Fruit fly (Drosophila melanogaster) whole organism, pupa: ENCODE results near the gene Ptp61F.

Experiments
- CG10348 ChIP-seq: fragments of 200-800 bp; sonication (Bioruptor generic); IDR thresholded peaks from 2 replicates; pipeline ENCODE4 v1.3.6; 2022; ENCODE audit warnings: missing biosample characterization, missing genetic modification characterization
- CG12605 ChIP-seq: fragments of 200-800 bp; sonication (Bioruptor generic); IDR thresholded peaks from 2 replicates; pipeline ENCODE4 v1.3.6; 2022; ENCODE audit warnings: missing biosample characterization, missing genetic modification characterization
- CG13204 ChIP-seq: fragments of 200-800 bp; sonication (Bioruptor generic); optimal IDR thresholded peaks from 2 replicates; lab custom pipeline; 2018; ENCODE audit warnings: missing biosample characterization, mild to moderate bottlenecking, missing genetic modification characterization, moderate library complexity
- CG14655 ChIP-seq: fragments of 200-800 bp; sonication (Bioruptor generic); optimal IDR thresholded peaks from 3 replicates; lab custom pipeline; 2017; ENCODE audit warnings: mild to moderate bottlenecking, missing biosample characterization, missing genetic modification reagents, missing genetic modification characterization
- CG15710 ChIP-seq: fragments of 200-800 bp; sonication (Bioruptor generic); optimal IDR thresholded peaks from 2 replicates; lab custom pipeline; 2018; ENCODE audit warnings: missing biosample characterization, mild to moderate bottlenecking, missing genetic modification characterization, moderate library complexity
- CG17806 ChIP-seq: fragments of 200-800 bp; sonication (Bioruptor generic); optimal IDR thresholded peaks from 2 replicates; lab custom pipeline; 2018; ENCODE audit warnings: missing biosample characterization, mild to moderate bottlenecking, missing genetic modification characterization, moderate library complexity
- CG32121 ChIP-seq: fragments of 200-800 bp; sonication (Bioruptor generic); IDR thresholded peaks from 2 replicates; pipeline ENCODE4 v1.3.6; 2022; ENCODE audit warnings: missing biosample characterization, missing genetic modification characterization
- CG34367 ChIP-seq: fragments of 200-800 bp; sonication (Bioruptor generic); optimal IDR thresholded peaks from 2 replicates; lab custom pipeline; 2018; ENCODE audit warnings: missing biosample characterization, mild to moderate bottlenecking, missing genetic modification characterization
- CG4496 ChIP-seq: fragments of 200-800 bp; sonication (Bioruptor generic); IDR thresholded peaks from 3 replicates; pipeline ENCODE4 v1.3.6; 2022; ENCODE audit warnings: missing biosample characterization, missing genetic modification characterization
- CG8159 ChIP-seq: fragments of 200-800 bp; sonication (Bioruptor generic); optimal IDR thresholded peaks from 3 replicates; lab custom pipeline; 2018; ENCODE audit warnings: missing biosample characterization, mild to moderate bottlenecking, missing genetic modification characterization, moderate library complexity
- CG8301 ChIP-seq: fragments of 200-800 bp; sonication (Bioruptor generic); optimal IDR thresholded peaks from 2 replicates; lab custom pipeline; 2018; ENCODE audit warnings: missing biosample characterization, mild to moderate bottlenecking, missing genetic modification characterization
- CG9948 ChIP-seq: fragments of 200-800 bp; sonication (Bioruptor generic); optimal IDR thresholded peaks from 2 replicates; lab custom pipeline; 2018; ENCODE audit warnings: missing biosample characterization, mild to moderate bottlenecking, missing genetic modification characterization, moderate library complexity
- D1 ChIP-seq: fragments of 200-800 bp; sonication (Bioruptor generic); optimal IDR thresholded peaks from 2 replicates; lab custom pipeline; 2018; ENCODE audit warnings: missing biosample characterization, mild to moderate bottlenecking, missing genetic modification characterization, moderate library complexity
- EcR ChIP-seq: fragments of 200-800 bp; sonication (Bioruptor generic); optimal IDR thresholded peaks from 3 replicates; lab custom pipeline; 2019; ENCODE audit warnings: missing biosample characterization, missing genetic modification characterization, mild to moderate bottlenecking, moderate library complexity, missing genetic modification reagents
- Ets98B ChIP-seq: fragments of 200-800 bp; sonication (Bioruptor generic); IDR thresholded peaks from 2 replicates; pipeline ENCODE4 v1.3.6; 2022; ENCODE audit warnings: missing biosample characterization, missing genetic modification characterization
- Pif1A ChIP-seq: fragments of 200-800 bp; sonication (Bioruptor generic); optimal IDR thresholded peaks from 3 replicates; lab custom pipeline; 2016; ENCODE audit warnings: missing biosample characterization, missing genetic modification characterization
- Pif1B ChIP-seq: fragments of 200-800 bp; sonication (Bioruptor generic); optimal IDR thresholded peaks from 3 replicates; lab custom pipeline; 2016; ENCODE audit warnings: missing biosample characterization, missing genetic modification characterization
- Snoo ChIP-seq: fragments of 200-800 bp; sonication (Bioruptor generic); optimal IDR thresholded peaks from 3 replicates; lab custom pipeline; 2017; ENCODE audit warnings: missing biosample characterization, mild to moderate bottlenecking, missing genetic modification characterization, inconsistent platforms
- fd96Ca ChIP-seq: fragments of 200-800 bp; sonication (Bioruptor generic); IDR thresholded peaks from 3 replicates; pipeline ENCODE4 v1.3.6; 2022; ENCODE audit warnings: missing biosample characterization, missing genetic modification characterization
- gl ChIP-seq: fragments of 200-800 bp; sonication (Bioruptor generic); optimal IDR thresholded peaks from 2 replicates; lab custom pipeline; 2018; ENCODE audit warnings: missing biosample characterization, mild to moderate bottlenecking, missing genetic modification characterization
- rn ChIP-seq: fragments of 200-800 bp; sonication (Bioruptor generic); IDR thresholded peaks from 2 replicates; pipeline ENCODE4 v1.3.6; 2022; ENCODE audit warnings: missing biosample characterization, missing genetic modification characterization

Gene Ptp61F

dm6 chr3L:1390410-1390809 is 84.6 kb downstream of the Ptp61F start:
- TF ChIP-seq CG8301 (tag; lab: Kevin White, UChicago) (no peak), D1 (no peak)

- peak; percentile 47 for TF ChIP-seq Snoo (tag; lab: Kevin White, UChicago)
- TF ChIP-seq CG8301 (tag; lab: Kevin White, UChicago), result no peak
Measured at dm6 chr3L:1388862-1389261, 86.2 kb downstream of the Ptp61F start.

- TF ChIP-seq CG15710 (tag; lab: Kevin White, UChicago) (peak; percentile 76), CG14655 (peak; percentile 20), EcR (GFP tag; lab: Kevin White, UChicago) (no peak), Pif1A (GFP tag; lab: Kevin White, UChicago) (peak; percentile 22), CG8301 (tag; lab: Kevin White, UChicago) (no peak), CG9948 (tag; lab: Kevin White, UChicago) (peak; percentile 42), CG10348 (GFP tag; lab: Robert Waterston, UW) (no peak), CG17806 (tag; lab: Kevin White, UChicago) (peak; percentile 58), CG13204 (GFP tag; lab: Kevin White, UChicago) (peak; percentile 17), Ets98B (GFP tag; lab: Robert Waterston, UW) (no peak), CG34367 (peak; percentile 40), CG8159 (peak; percentile 65), CG12605 (GFP tag; lab: Robert Waterston, UW) (no peak), Snoo (tag; lab: Kevin White, UChicago) (peak; percentile 73), rn (0 out of 2 replicates have a peak, but pooled peaks have one; percentile 19), D1 (no peak)
Measured at dm6 chr3L:1388094-1388493, 87.0 kb downstream of the Ptp61F start.

- TF ChIP-seq CG8301 (tag; lab: Kevin White, UChicago) (no peak), CG15710 (tag; lab: Kevin White, UChicago) (no peak), Pif1A (GFP tag; lab: Kevin White, UChicago) (no peak), Snoo (tag; lab: Kevin White, UChicago) (peak; percentile 8), rn (0 out of 2 replicates have a peak, but pooled peaks have one; percentile 6)
Measured at dm6 chr3L:1385683-1386246, 89.3 kb downstream of the Ptp61F start.

dm6 chr3L:1380959-1381358 is 94.1 kb downstream of the Ptp61F start:
- TF ChIP-seq CG12605 (GFP tag; lab: Robert Waterston, UW) (0 out of 2 replicates have a peak, but pooled peaks have one; percentile 35), D1 (no peak), CG8159 (no peak), CG34367 (peak; percentile 24), CG32121 (no peak), CG10348 (GFP tag; lab: Robert Waterston, UW) (no peak), Ets98B (GFP tag; lab: Robert Waterston, UW) (peak; percentile 26; the same call in 1 of the 2 replicates), CG9948 (tag; lab: Kevin White, UChicago) (no peak), CG8301 (tag; lab: Kevin White, UChicago) (no peak), EcR (GFP tag; lab: Kevin White, UChicago) (peak; percentile 54), CG14655 (peak; percentile 29), CG13204 (GFP tag; lab: Kevin White, UChicago) (peak; percentile 70), Pif1B (GFP tag; lab: Kevin White, UChicago) (no peak), Pif1A (GFP tag; lab: Kevin White, UChicago) (no peak), rn (no peak), gl (tag; lab: Kevin White, UChicago) (peak; percentile 42), CG4496 (GFP tag; lab: Robert Waterston, UW) (peak; percentile 26; the same call in 1 of the 3 replicates), CG15710 (tag; lab: Kevin White, UChicago) (peak; percentile 14), CG17806 (tag; lab: Kevin White, UChicago) (no peak), Snoo (tag; lab: Kevin White, UChicago) (no peak), fd96Ca (GFP tag; lab: Robert Waterston, UW) (0 out of 3 replicates have a peak, but pooled peaks have one; percentile 37)

dm6 chr3L:1379741-1380465 is 95.2 kb downstream of the Ptp61F start:
- no peak for TF ChIP-seq CG10348 (GFP tag; lab: Robert Waterston, UW)
- no peak for TF ChIP-seq CG15710 (tag; lab: Kevin White, UChicago)
- TF ChIP-seq Pif1B (GFP tag; lab: Kevin White, UChicago), result no peak
- TF ChIP-seq CG34367, result no peak
- TF ChIP-seq Ets98B (GFP tag; lab: Robert Waterston, UW), result no peak
- no peak for TF ChIP-seq D1
- TF ChIP-seq CG4496 (GFP tag; lab: Robert Waterston, UW), result no peak
- no peak for TF ChIP-seq CG17806 (tag; lab: Kevin White, UChicago)
- no peak for TF ChIP-seq CG9948 (tag; lab: Kevin White, UChicago)
- no peak for TF ChIP-seq CG14655
- no peak for TF ChIP-seq CG13204 (GFP tag; lab: Kevin White, UChicago)
- TF ChIP-seq CG12605 (GFP tag; lab: Robert Waterston, UW), result no peak
- TF ChIP-seq Snoo (tag; lab: Kevin White, UChicago), result no peak
- TF ChIP-seq CG8301 (tag; lab: Kevin White, UChicago), result no peak
- no peak for TF ChIP-seq fd96Ca (GFP tag; lab: Robert Waterston, UW)
- TF ChIP-seq EcR (GFP tag; lab: Kevin White, UChicago), result no peak
- no peak for TF ChIP-seq CG32121
